Fruit fly (Drosophila melanogaster) whole organism, wandering third instar larva: ENCODE results near the gene ppk10.

ENCODE experiments used
- CG9705 ChIP-seq: fragments of 200-800 bp; sonication (Bioruptor generic); optimal IDR thresholded peaks from 2 replicates; lab custom pipeline; 2018; ENCODE audit warnings: missing biosample characterization, mild to moderate bottlenecking, missing genetic modification characterization
- Dif ChIP-seq: fragments of 200-275, 200-300 bp; sonication (Bioruptor generic); optimal IDR thresholded peaks from 2 replicates; lab custom pipeline; 2018; ENCODE audit warnings: missing biosample characterization, missing genetic modification characterization; ENCODE audit not compliant: partially characterized antibody
- Mio ChIP-seq: sonication (Bioruptor generic); optimal IDR thresholded peaks from 2 replicates; lab custom pipeline; 2016; ENCODE audit warnings: missing biosample characterization, missing genetic modification characterization
- Myc ChIP-seq: fragments of >200 bp; optimal IDR thresholded peaks from 2 replicates; lab custom pipeline; 2017
- dsf ChIP-seq: sonication (Bioruptor generic); optimal IDR thresholded peaks from 2 replicates; lab custom pipeline; 2016; ENCODE audit warnings: missing biosample characterization, missing genetic modification characterization, borderline replicate concordance
- ey ChIP-seq: fragments of 200-800 bp; sonication (Bioruptor generic); optimal IDR thresholded peaks from 2 replicates; lab custom pipeline; 2016; ENCODE audit warnings: missing biosample characterization, missing genetic modification characterization
- fru ChIP-seq: fragments of 200-800 bp; sonication (Bioruptor generic); optimal IDR thresholded peaks from 3 replicates; lab custom pipeline; 2016; ENCODE audit warnings: missing biosample characterization, mild to moderate bottlenecking, missing genetic modification characterization
- h ChIP-seq: fragments of 200-800 bp; sonication (Bioruptor generic); optimal IDR thresholded peaks from 3 replicates; lab custom pipeline; 2016; ENCODE audit warnings: missing biosample characterization, mild to moderate bottlenecking, missing genetic modification characterization
- lola ChIP-seq: fragments of >200 bp; optimal IDR thresholded peaks from 2 replicates; lab custom pipeline; 2017; ENCODE audit warnings: missing biosample characterization, missing genetic modification characterization
- psq ChIP-seq: fragments of 200-800 bp; sonication (Bioruptor generic); optimal IDR thresholded peaks from 3 replicates; lab custom pipeline; 2017; ENCODE audit warnings: missing biosample characterization, mild to moderate bottlenecking, missing genetic modification characterization, moderate library complexity
- woc ChIP-seq: sonication (Bioruptor generic); optimal IDR thresholded peaks from 2 replicates; lab custom pipeline; 2016; ENCODE audit warnings: missing biosample characterization, mild to moderate bottlenecking, missing genetic modification characterization

Gene ppk10

dm6 chr2L:10408122-10408576 lies 44.0 kb downstream of the ppk10 start, which contains the start of the genes Ip259 and RpS27A (continued):
- TF ChIP-seq woc (GFP tag; lab: Kevin White, UChicago) (peak; percentile 84), dsf (GFP tag; lab: Kevin White, UChicago) (peak; percentile 26), h (GFP tag; lab: Kevin White, UChicago) (no peak)

dm6 chr2L:10405008-10405654 lies 47.1 kb downstream of the ppk10 start, which contains the start of the genes CG17768, LSm-4 and Ir31a:
CG17768 (minus strand) TSS chr2L:10405203.
LSm-4 (minus strand) TSS chr2L:10405203.
Ir31a (plus strand) TSS chr2L:10405565.
- TF ChIP-seq woc (GFP tag; lab: Kevin White, UChicago) (peak; percentile 7), fru (no peak)
- TF ChIP-seq, all 38 proteins: peak for 1

- no peak for TF ChIP-seq CG9705 (GFP tag; lab: Kevin White, UChicago)
- no peak for TF ChIP-seq ey (GFP tag; lab: Kevin White, UChicago)
- no peak for TF ChIP-seq Mio (GFP tag; lab: Kevin White, UChicago)
- no peak for TF ChIP-seq lola (GFP tag; lab: Kevin White, UChicago)
- no peak for TF ChIP-seq Dif (GFP tag; lab: Kevin White, UChicago)
- TF ChIP-seq Myc (lab: Kevin White, UChicago): peak; percentile 7
- no peak for TF ChIP-seq psq (GFP tag; lab: Kevin White, UChicago)
- TF ChIP-seq woc (GFP tag; lab: Kevin White, UChicago): peak; percentile 40
Measured at dm6 chr2L:10403803-10404315, 48.3 kb downstream of the ppk10 start.
